Fruit fly (Drosophila melanogaster) Kc167 (cell line): ENCODE measurements around the gene Crys.

Experiments
- Sin3A ChIP-seq: fragments of >200 bp; optimal IDR thresholded peaks from 2 replicates; lab custom pipeline; 2018; ENCODE audit warnings: missing external identifiers
- h ChIP-seq: fragments of >200 bp; optimal IDR thresholded peaks from 3 replicates; lab custom pipeline; 2018; ENCODE audit warnings: missing external identifiers
- insv ChIP-seq: fragments of >200 bp; optimal IDR thresholded peaks from 3 replicates; lab custom pipeline; 2018; ENCODE audit warnings: missing external identifiers
- psq ChIP-seq: fragments of >200 bp; optimal IDR thresholded peaks from 2 replicates; lab custom pipeline; 2017; ENCODE audit warnings: missing external identifiers
- ttk ChIP-seq: sonication (Bioruptor generic); optimal IDR thresholded peaks from 2 replicates; lab custom pipeline; 2017; ENCODE audit warnings: missing external identifiers

DNA sequence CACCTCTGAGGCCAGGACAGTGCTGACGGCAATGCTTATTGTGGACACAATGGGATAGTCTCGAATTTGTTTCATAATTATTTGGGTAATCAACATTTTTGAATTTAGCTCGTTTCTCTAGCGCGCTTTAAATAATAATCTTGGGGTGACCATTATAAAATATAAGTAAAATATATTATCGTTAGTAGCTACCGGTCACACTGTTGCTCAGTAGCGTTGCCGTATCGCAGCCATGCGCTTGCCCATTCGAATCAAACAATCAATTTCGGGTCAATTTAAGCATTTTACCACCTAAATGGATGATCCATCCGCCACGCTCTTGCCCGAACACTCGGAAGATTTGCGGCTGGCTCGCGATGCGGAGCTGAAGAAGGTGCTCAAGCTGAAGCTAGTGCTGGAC, 45.8 kb downstream of the Crys start, which contains the start of the genes zuc and dgt2:
- TF ChIP-seq Sin3A (lab: Kevin White, UChicago), result no peak
- no peak for TF ChIP-seq psq (lab: Kevin White, UChicago)
- no peak for TF ChIP-seq insv (lab: Kevin White, UChicago)
- TF ChIP-seq ttk (lab: Kevin White, UChicago), result no peak
- TF ChIP-seq h (lab: Kevin White, UChicago), result no peak
